Fruit fly (Drosophila melanogaster): ENCODE measurements around the gene Ipk2.

DNA sequence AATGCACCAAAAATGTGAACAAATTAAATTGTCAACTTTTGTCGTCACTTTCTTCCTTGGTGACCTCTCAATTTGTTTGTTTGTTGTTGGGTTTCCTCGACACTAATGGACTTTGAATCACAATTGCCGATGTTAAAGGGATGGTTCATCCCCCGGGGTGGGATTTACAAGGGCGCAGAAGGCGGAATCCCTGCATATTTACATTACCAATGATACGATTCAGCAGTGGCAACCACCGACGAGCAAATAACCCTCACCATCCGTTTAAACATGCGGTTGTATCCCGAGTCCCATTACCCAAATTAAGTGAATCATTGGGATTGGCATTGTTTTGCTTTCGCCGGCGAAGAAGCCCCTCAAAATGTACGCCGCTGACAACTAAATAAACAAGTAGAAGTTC lies 17.4 kb upstream of the Ipk2 start:
- TF ChIP-seq pan (optimal IDR thresholded peaks at IDR 0.05) (no peak), Dll (optimal IDR thresholded peaks at IDR 0.05) (no peak), psq (optimal IDR thresholded peaks at IDR 0.05) (no peak), CG8478 (optimal IDR thresholded peaks at IDR 0.05) (no peak), usp (GFP tag; optimal IDR thresholded peaks at IDR 0.05) (no peak), EcR (GFP tag; optimal IDR thresholded peaks at IDR 0.05) (no peak)
